Worm (Caenorhabditis elegans) whole organism, L3 larva: ENCODE data around the gene srg-25.

Source experiments
- R02D3.7 ChIP-seq: fragments of 150-350 bp; optimal IDR thresholded peaks from 2 replicates; lab custom pipeline; 2014; ENCODE audit warnings: missing biosample characterization, missing genetic modification characterization
- ZK546.5 ChIP-seq: sonication (generic microtip); optimal IDR thresholded peaks from 2 replicates; lab custom pipeline; 2017; ENCODE audit warnings: missing biosample characterization, missing genetic modification characterization
- ama-1 ChIP-seq: fragments of 150-350 bp; optimal IDR thresholded peaks from 2 replicates; lab custom pipeline; 2018
- ceh-82 ChIP-seq: fragments of 150-350 bp; optimal IDR thresholded peaks from 2 replicates; lab custom pipeline; 2014; ENCODE audit warnings: missing biosample characterization, missing genetic modification characterization
- ceh-9 ChIP-seq: sonication (generic microtip); optimal IDR thresholded peaks from 2 replicates; lab custom pipeline; 2018; ENCODE audit warnings: missing biosample characterization, missing genetic modification characterization
- daf-12 ChIP-seq: fragments of 150-350 bp; optimal IDR thresholded peaks from 2 replicates; lab custom pipeline; 2014; ENCODE audit warnings: missing biosample characterization, missing genetic modification reagents, missing genetic modification characterization
- egl-27 ChIP-seq: sonication (generic microtip); optimal IDR thresholded peaks from 4 replicates; lab custom pipeline; 2017; ENCODE audit warnings: missing biosample characterization, missing genetic modification reagents, missing genetic modification characterization
- egl-5 ChIP-seq: fragments of 150-350 bp; optimal IDR thresholded peaks from 2 replicates; lab custom pipeline; 2017; ENCODE audit warnings: missing biosample characterization, missing genetic modification reagents, missing genetic modification characterization, inconsistent platforms
- elt-1 ChIP-seq: fragments of 150-350 bp; optimal IDR thresholded peaks from 2 replicates; lab custom pipeline; 2014; ENCODE audit warnings: missing biosample characterization, missing genetic modification characterization
- elt-2 ChIP-seq: sonication (generic microtip); optimal IDR thresholded peaks from 2 replicates; lab custom pipeline; 2016; ENCODE audit warnings: missing genetic modification reagents, mild to moderate bottlenecking, missing genetic modification characterization, missing compliant biosample characterization
- elt-3 ChIP-seq, 3 experiments: fragments of 150-350 bp in 1 of 3; sonication (generic microtip) in 2 of 3; optimal IDR thresholded peaks; 2 replicates in 2 of 3; 4 replicates in 1 of 3; lab custom pipeline; 2014 to 2017; ENCODE audit warnings: missing biosample characterization in 3 of 3, missing genetic modification characterization in 3 of 3
- fkh-10 ChIP-seq: sonication (generic microtip); optimal IDR thresholded peaks from 2 replicates; lab custom pipeline; 2017; ENCODE audit warnings: missing biosample characterization, missing genetic modification reagents, missing genetic modification characterization
- hmg-11 ChIP-seq: sonication (generic microtip); optimal IDR thresholded peaks from 2 replicates; lab custom pipeline; 2016; ENCODE audit warnings: missing genetic modification characterization, missing compliant biosample characterization
- lin-15B ChIP-seq: fragments of 150-350 bp; optimal IDR thresholded peaks from 2 replicates; lab custom pipeline; 2014; ENCODE audit warnings: missing biosample characterization, missing genetic modification characterization
- lin-39 ChIP-seq: fragments of 150-350 bp; optimal IDR thresholded peaks from 2 replicates; lab custom pipeline; 2018; ENCODE audit warnings: missing biosample characterization, missing genetic modification reagents, missing genetic modification characterization
- mml-1 ChIP-seq: fragments of 150-350 bp; sonication (generic microtip); optimal IDR thresholded peaks from 3 replicates; lab custom pipeline; 2014; ENCODE audit warnings: missing biosample characterization, missing genetic modification characterization
- nfya-1 ChIP-seq: sonication (generic microtip); optimal IDR thresholded peaks from 2 replicates; lab custom pipeline; 2017; ENCODE audit warnings: missing genetic modification characterization, mild to moderate bottlenecking, missing compliant biosample characterization, antibody characterized with exemption, moderate library complexity; ENCODE audit not compliant: insufficient read depth
- nhr-11 ChIP-seq: fragments of 150-350 bp; optimal IDR thresholded peaks from 2 replicates; lab custom pipeline; 2014; ENCODE audit warnings: missing biosample characterization, missing genetic modification characterization
- nhr-12 ChIP-seq: fragments of 150-350 bp; optimal IDR thresholded peaks from 2 replicates; lab custom pipeline; 2014; ENCODE audit warnings: missing biosample characterization, missing genetic modification characterization
- nhr-23 ChIP-seq: fragments of 150-350 bp; optimal IDR thresholded peaks from 2 replicates; lab custom pipeline; 2014; ENCODE audit warnings: missing biosample characterization, missing genetic modification reagents, missing genetic modification characterization
- nhr-237 ChIP-seq: fragments of 150-350 bp; optimal IDR thresholded peaks from 2 replicates; lab custom pipeline; 2014; ENCODE audit warnings: missing biosample characterization, missing genetic modification characterization
- nhr-25 ChIP-seq: sonication (generic microtip); optimal IDR thresholded peaks from 2 replicates; lab custom pipeline; 2017; ENCODE audit warnings: missing biosample characterization, missing genetic modification characterization
- nhr-28 ChIP-seq: fragments of 150-350 bp; optimal IDR thresholded peaks from 2 replicates; lab custom pipeline; 2014; ENCODE audit warnings: missing biosample characterization, missing genetic modification characterization
- nhr-43 ChIP-seq: sonication (generic microtip); optimal IDR thresholded peaks from 2 replicates; lab custom pipeline; 2016; ENCODE audit warnings: mild to moderate bottlenecking, missing genetic modification characterization, missing compliant biosample characterization; ENCODE audit not compliant: poor library complexity, severe bottlenecking
- nhr-67 ChIP-seq: fragments of 150-350 bp; optimal IDR thresholded peaks from 2 replicates; lab custom pipeline; 2014; ENCODE audit warnings: missing biosample characterization, missing genetic modification characterization
- nhr-76 ChIP-seq: fragments of 150-350 bp; sonication (generic microtip); optimal IDR thresholded peaks from 5 replicates; lab custom pipeline; 2014; ENCODE audit warnings: missing biosample characterization, missing genetic modification characterization
- nhr-77 ChIP-seq: fragments of 150-350 bp; optimal IDR thresholded peaks from 2 replicates; lab custom pipeline; 2014; ENCODE audit warnings: missing biosample characterization, missing genetic modification characterization
- pha-4 ChIP-seq: fragments of 150-350 bp; optimal IDR thresholded peaks from 2 replicates; lab custom pipeline; 2014; ENCODE audit warnings: missing biosample characterization, missing genetic modification reagents, missing genetic modification characterization
- pqm-1 ChIP-seq: fragments of 150-350 bp; optimal IDR thresholded peaks from 2 replicates; lab custom pipeline; 2017; ENCODE audit warnings: missing biosample characterization, missing genetic modification characterization, inconsistent platforms
- sea-2 ChIP-seq: fragments of 150-350 bp; sonication (generic microtip); optimal IDR thresholded peaks from 4 replicates; lab custom pipeline; 2014; ENCODE audit warnings: missing biosample characterization, missing genetic modification reagents, missing genetic modification characterization
- snpc-4 ChIP-seq: fragments of 150-350 bp; optimal IDR thresholded peaks from 2 replicates; lab custom pipeline; 2014; ENCODE audit warnings: missing biosample characterization, missing genetic modification characterization
- tbx-2 ChIP-seq: sonication (generic microtip); optimal IDR thresholded peaks from 2 replicates; lab custom pipeline; 2016; ENCODE audit warnings: mild to moderate bottlenecking, missing genetic modification characterization, missing compliant biosample characterization
- unc-39 ChIP-seq: sonication (generic microtip); optimal IDR thresholded peaks from 4 replicates; lab custom pipeline; 2017; ENCODE audit warnings: missing biosample characterization, missing genetic modification characterization
- unc-62 ChIP-seq: fragments of 150-350 bp; sonication (generic microtip); optimal IDR thresholded peaks from 4 replicates; lab custom pipeline; 2014; ENCODE audit warnings: missing biosample characterization, missing genetic modification reagents, missing genetic modification characterization
- zag-1 ChIP-seq: fragments of 150-350 bp; optimal IDR thresholded peaks from 2 replicates; lab custom pipeline; 2014; ENCODE audit warnings: missing biosample characterization, missing genetic modification characterization
- ztf-11 ChIP-seq: fragments of 150-350 bp; optimal IDR thresholded peaks from 2 replicates; lab custom pipeline; 2014; ENCODE audit warnings: missing biosample characterization, missing genetic modification characterization
- ztf-4 ChIP-seq: fragments of 150-350 bp; optimal IDR thresholded peaks from 2 replicates; lab custom pipeline; 2014; ENCODE audit warnings: missing biosample characterization, missing genetic modification characterization

Gene srg-25

DNA sequence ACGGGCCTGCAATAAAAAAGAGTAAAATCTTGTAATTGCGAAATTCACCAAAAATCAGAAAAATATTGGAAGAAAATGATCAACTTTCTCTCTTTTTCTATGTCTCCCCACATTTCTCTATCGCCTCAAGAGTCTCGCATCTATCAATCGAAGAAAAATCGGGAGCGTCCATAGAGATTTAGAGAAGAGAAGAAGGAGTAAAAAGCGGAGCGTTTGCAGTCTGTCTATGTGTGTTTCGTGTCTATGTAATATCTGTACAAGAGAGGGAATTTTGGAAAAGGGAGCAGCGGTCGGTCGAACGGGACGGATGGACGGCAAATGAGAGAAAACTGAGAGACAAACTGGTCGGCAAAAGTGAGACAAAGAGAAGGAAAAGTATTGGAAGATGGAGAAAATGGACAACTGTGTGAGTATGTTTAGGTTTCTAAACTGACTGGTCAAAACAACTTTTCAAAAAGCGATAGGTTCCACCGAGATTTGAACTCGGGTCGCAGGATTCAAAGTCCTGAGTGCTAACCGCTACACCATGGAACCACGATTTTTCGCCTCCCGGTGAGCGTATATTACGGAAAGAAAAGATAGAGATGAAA, 15.5 kb downstream of the srg-25 start (continued):
- no peak for TF ChIP-seq daf-12 (tag; lab: Kevin White, UChicago)

DNA sequence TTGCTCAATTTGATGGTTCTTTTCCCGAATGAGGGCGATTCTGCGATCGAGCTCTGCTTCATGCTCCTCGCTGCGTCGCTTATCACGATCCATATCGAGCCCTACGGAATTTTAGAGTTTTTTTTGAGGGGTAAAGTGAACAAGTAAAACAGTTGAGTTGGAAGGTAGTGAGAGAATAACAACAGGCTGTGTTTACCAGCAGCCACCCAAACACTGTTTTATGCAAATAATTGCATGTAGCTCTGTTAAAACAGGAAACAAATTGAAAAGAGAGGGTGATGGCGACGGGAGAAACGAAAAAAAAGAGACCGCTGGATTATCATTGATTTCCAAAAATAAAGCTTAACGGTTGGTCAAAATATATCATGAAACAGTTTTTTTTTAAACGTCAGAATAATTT, 17.0 kb downstream of the srg-25 start, which contains the start of gene C10G8.8:
Gene C10G8.8, minus strand, starts transcription at position 101 of the 400 bp plus-strand sequence.
- TF ChIP-seq elt-2 (tag; lab: Kevin White, UChicago) (no peak), hmg-11 (tag; lab: Kevin White, UChicago) (no peak), ceh-9 (tag; lab: Kevin White, UChicago) (no peak), elt-1 (no peak), pha-4 (no peak), zag-1 (tag; lab: Kevin White, UChicago) (no peak), unc-62 (GFP tag; lab: Kevin White, UChicago) (no peak)

DNA sequence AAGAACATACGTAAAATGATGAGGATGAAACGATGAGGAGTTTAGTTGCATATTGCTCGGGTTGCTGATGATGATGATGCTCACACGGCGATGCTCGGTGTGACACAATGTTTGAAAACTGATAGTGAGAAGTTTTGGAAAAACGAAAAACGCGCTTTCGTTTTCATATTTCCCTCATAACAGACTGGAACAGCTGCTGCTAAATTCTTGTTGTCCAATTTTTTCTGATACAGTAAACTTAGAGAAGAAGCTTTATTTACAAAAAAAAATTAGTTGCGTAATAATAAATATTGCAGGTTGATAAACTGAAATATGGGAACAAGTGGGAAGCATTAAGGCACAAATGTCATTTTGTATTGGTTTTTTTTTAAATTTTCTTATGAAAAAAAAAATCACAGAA, 20.8 kb downstream of the srg-25 start, which contains the start of gene ceh-33:
Gene ceh-33, minus strand, starts transcription at position 101 of the 400 bp plus-strand sequence.
- no peak for TF ChIP-seq ceh-82
- no peak for TF ChIP-seq elt-1
- no peak for TF ChIP-seq elt-3 (tag; optimal IDR thresholded peaks at IDR 0.05; lab: Kevin White, UChicago)

DNA sequence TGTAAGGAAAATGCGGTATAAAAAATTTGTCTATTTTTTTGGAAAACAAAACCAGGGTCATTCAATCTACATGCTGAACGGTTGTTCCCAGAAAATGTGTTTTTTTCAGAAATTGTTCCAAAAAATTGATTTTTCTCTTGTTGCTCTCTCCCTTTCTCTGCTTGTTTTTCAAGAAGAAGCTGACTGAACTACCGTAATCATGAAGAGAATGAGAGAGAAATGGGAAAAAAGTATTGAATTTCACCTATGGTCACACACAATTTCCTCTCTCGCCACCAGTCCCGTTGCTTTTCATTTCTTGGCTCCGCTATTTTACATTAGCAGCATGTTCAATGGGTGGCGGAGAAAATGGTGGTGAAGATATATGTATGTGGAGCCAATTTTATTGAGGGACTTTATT, 22.5 kb downstream of the srg-25 start:
- TF ChIP-seq ceh-82 = no peak
- TF ChIP-seq nhr-12 (tag; lab: Kevin White, UChicago) = no peak
- TF ChIP-seq mml-1 (tag; lab: Kevin White, UChicago) = no peak
- TF ChIP-seq ama-1 (lab: Kevin White, UChicago) = no peak
- TF ChIP-seq fkh-10 (GFP tag; lab: Kevin White, UChicago) = no peak
- no peak for TF ChIP-seq nhr-77
- no peak for TF ChIP-seq nhr-11
- TF ChIP-seq daf-12 (tag; lab: Kevin White, UChicago) = no peak
- TF ChIP-seq lin-15B (tag; lab: Kevin White, UChicago) = no peak
- TF ChIP-seq nhr-76 (tag; lab: Kevin White, UChicago) = no peak
- no peak for TF ChIP-seq nhr-237
- TF ChIP-seq nfya-1 (tag; lab: Kevin White, UChicago) = no peak
- no peak for TF ChIP-seq zag-1 (tag; lab: Kevin White, UChicago)
- TF ChIP-seq, all 47 proteins: peak for 0

DNA sequence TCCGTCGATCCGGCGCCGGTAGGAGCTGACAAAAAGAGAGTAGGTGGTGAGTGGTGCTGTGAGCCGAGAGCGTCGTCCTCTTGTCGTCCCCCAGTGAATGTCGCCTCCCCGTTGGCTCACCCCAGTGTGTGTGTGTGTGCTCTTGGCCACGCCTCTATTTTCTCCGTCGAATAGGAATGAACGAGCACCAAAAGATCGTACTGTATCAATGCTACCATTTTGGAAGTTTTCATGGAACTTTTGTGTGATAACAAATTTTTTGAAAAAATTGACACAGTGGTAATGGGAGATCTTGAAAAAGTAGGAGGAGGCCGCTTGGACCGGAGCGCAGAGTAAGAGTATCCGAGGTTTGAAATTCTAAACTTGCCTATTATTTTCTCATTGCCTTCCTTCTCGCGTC, 25.8 kb downstream of the srg-25 start, which contains the start of gene ceh-34:
Gene ceh-34, minus strand, starts transcription at position 101 of the 400 bp plus-strand sequence.
- no peak for TF ChIP-seq pha-4
- TF ChIP-seq nfya-1 (tag; lab: Kevin White, UChicago) = peak; percentile 8

- TF ChIP-seq tbx-2 (tag; lab: Kevin White, UChicago) = no peak
- TF ChIP-seq ztf-4 (tag; lab: Kevin White, UChicago) = no peak
- no peak for TF ChIP-seq snpc-4
- TF ChIP-seq pha-4 = no peak
- no peak for TF ChIP-seq nhr-28 (tag; lab: Kevin White, UChicago)
- TF ChIP-seq nhr-25 (tag; lab: Kevin White, UChicago) = no peak
- no peak for TF ChIP-seq lin-15B (tag; lab: Kevin White, UChicago)
- no peak for TF ChIP-seq unc-62 (GFP tag; lab: Kevin White, UChicago)
- no peak for TF ChIP-seq egl-5 (tag; lab: Kevin White, UChicago)
- TF ChIP-seq egl-27 = no peak
- TF ChIP-seq fkh-10 (GFP tag; lab: Kevin White, UChicago) = no peak
- no peak for TF ChIP-seq R02D3.7 (tag; lab: Kevin White, UChicago)
- TF ChIP-seq ceh-9 (tag; lab: Kevin White, UChicago) = no peak
Measured at ce11 chrV:5318349-5318748, 27.0 kb downstream of the srg-25 start.

DNA sequence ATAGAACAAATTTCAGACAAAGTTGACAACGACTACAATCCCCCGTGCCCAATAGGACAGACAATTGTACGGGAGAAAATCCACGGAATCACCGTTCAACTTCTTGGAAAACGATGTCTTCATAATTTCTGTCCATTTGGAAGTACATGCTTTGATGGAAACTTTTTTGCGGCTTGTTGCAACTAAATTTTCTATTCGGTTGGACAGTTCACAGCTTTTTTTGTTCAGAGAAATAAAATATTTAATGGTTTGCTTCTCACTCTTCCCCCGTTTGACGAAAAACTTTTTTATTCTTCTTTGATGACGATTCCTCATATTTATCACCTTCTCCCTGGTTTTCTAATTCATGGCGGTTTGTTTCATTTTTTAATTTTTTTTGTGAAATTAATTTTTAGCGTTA, 31.2 kb downstream of the srg-25 start, which contains the start of gene C10G8.2:
Gene C10G8.2, plus strand, starts transcription at position 301 of the 400 bp plus-strand sequence.
- TF ChIP-seq nhr-25 (tag; lab: Kevin White, UChicago) (no peak), ztf-11 (no peak), nhr-23 (tag; lab: Kevin White, UChicago) (no peak), lin-39 (tag; lab: Kevin White, UChicago) (no peak), nhr-12 (tag; lab: Kevin White, UChicago) (no peak), nhr-67 (tag; lab: Kevin White, UChicago) (no peak), unc-62 (GFP tag; lab: Kevin White, UChicago) (no peak), unc-39 (tag; lab: Kevin White, UChicago) (no peak), pha-4 (no peak), fkh-10 (GFP tag; lab: Kevin White, UChicago) (no peak), nhr-43 (no peak), sea-2 (no peak), hmg-11 (tag; lab: Kevin White, UChicago) (no peak), ZK546.5 (tag; lab: Kevin White, UChicago) (no peak), pqm-1 (tag; lab: Kevin White, UChicago) (no peak), mml-1 (tag; lab: Kevin White, UChicago) (no peak), nhr-77 (no peak), egl-27 (no peak)
